Worm (Caenorhabditis elegans): ENCODE results near the gene F38A1.8.

F38A1.8 gene

DNA sequence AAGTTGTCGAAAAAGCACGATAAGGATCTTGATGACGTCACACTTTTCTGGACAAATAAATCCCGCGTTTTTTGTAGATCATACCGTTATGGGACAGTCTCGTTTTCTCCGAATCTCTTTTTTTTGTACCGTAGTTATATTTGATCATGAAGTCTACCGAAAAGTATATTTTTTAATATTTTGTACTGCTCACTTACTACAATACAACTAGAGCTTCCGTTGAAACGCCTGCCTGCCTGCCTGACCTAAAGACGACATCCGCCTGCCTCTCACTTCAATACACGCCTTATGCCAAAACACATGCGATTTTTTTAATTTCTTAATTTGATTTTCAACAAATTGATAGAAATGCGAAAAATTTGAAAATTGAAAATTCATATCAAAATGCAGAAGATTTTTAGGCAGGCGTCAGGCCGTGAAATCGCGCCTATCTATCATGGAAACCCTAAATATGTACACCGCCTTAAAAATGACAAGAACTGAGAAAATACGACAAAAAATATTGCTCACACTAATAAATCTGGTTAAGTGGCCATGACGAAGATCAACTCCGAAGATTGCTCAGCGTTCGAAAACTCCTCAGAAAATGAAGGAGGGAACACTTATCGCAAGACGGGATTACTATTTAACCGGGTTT is 13.9 kb downstream of the F38A1.8 start, which contains the start of gene W09G12.8:
TSS of gene W09G12.8 (plus strand) at position 587 of the 637 bp plus-strand sequence.
- TF ChIP-seq zip-8 (tag; optimal IDR thresholded peaks at IDR 0.05) = peak; percentile 0
- no peak for TF ChIP-seq mep-1 (tag; optimal IDR thresholded peaks at IDR 0.05)

- no peak for TF ChIP-seq ceh-83 (GFP tag; optimal IDR thresholded peaks at IDR 0.05)
- no peak for TF ChIP-seq lin-32 (GFP tag; optimal IDR thresholded peaks at IDR 0.05)
- TF ChIP-seq sem-2 (GFP tag; optimal IDR thresholded peaks at IDR 0.05) = no peak
- TF ChIP-seq flh-1 (GFP tag; optimal IDR thresholded peaks at IDR 0.05) = no peak
- TF ChIP-seq elt-1 (tag; optimal IDR thresholded peaks at IDR 0.05; ENCODE audit: borderline replicate concordance, insufficient read depth) = no peak
- no peak for TF ChIP-seq unc-62 (GFP tag; optimal IDR thresholded peaks at IDR 0.05)
- no peak for TF ChIP-seq hlh-1 (tag; optimal IDR thresholded peaks at IDR 0.05)
- TF ChIP-seq mab-5 (tag; optimal IDR thresholded peaks at IDR 0.05) = no peak
Observed at ce11 chrIV:1224781-1225180, 14.9 kb downstream of the F38A1.8 start.

DNA sequence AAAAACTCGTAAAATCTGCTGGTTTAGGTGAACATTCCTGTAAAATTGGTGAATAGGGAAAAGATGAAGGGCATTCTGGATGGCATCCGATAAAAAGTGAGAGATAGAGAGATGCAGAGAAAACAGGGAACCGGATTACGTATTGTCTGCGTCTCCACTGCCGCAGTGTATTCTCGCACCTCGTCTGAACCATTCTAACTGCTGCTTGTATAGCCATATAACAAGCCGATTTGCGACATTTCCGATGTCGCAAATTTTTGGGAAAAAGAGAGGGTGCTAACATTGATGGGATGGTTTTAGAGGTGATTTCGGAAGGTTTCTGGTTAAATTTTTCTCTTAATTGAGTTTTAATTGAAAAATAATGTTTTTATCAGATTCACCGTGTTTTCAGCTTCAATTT is 18.5 kb downstream of the F38A1.8 start, which contains the start of gene W09G12.10:
TSS of gene W09G12.10 (minus strand) at position 121 of the 400 bp plus-strand sequence.
- TF ChIP-seq lin-32 (GFP tag; optimal IDR thresholded peaks at IDR 0.05) = no peak
- no peak for TF ChIP-seq flh-1 (GFP tag; optimal IDR thresholded peaks at IDR 0.05)
- TF ChIP-seq lsy-2 (tag; optimal IDR thresholded peaks at IDR 0.05) = no peak
- TF ChIP-seq sem-2 (GFP tag; optimal IDR thresholded peaks at IDR 0.05) = no peak
- TF ChIP-seq ces-1 (GFP tag; optimal IDR thresholded peaks at IDR 0.05) = peak; percentile 19
- TF ChIP-seq elt-1 (tag; optimal IDR thresholded peaks at IDR 0.05; ENCODE audit: borderline replicate concordance, insufficient read depth) = no peak
- TF ChIP-seq sptf-1 (tag; optimal IDR thresholded peaks at IDR 0.05) = no peak
- TF ChIP-seq hlh-1 (tag; optimal IDR thresholded peaks at IDR 0.05) = no peak
- TF ChIP-seq elt-3 (tag; optimal IDR thresholded peaks at IDR 0.05) = no peak
- no peak for TF ChIP-seq nhr-28 (tag; optimal IDR thresholded peaks at IDR 0.05)
- TF ChIP-seq tbx-8 (GFP tag; optimal IDR thresholded peaks at IDR 0.05) = no peak
- peak; percentile 73 for TF ChIP-seq ham-2 (GFP tag; optimal IDR thresholded peaks at IDR 0.05)

- no peak for TF ChIP-seq pha-4 (tag; optimal IDR thresholded peaks at IDR 0.05)
- TF ChIP-seq nhr-237 (tag; optimal IDR thresholded peaks at IDR 0.05) = no peak
- TF ChIP-seq nhr-12 (tag; optimal IDR thresholded peaks at IDR 0.05) = no peak
- no peak for TF ChIP-seq ham-2 (GFP tag; optimal IDR thresholded peaks at IDR 0.05)
- no peak for TF ChIP-seq bed-3 (GFP tag; optimal IDR thresholded peaks at IDR 0.05)
- TF ChIP-seq lin-13 (tag; optimal IDR thresholded peaks at IDR 0.05) = no peak
- no peak for TF ChIP-seq sem-2 (GFP tag; optimal IDR thresholded peaks at IDR 0.05)
- no peak for TF ChIP-seq tbx-8 (GFP tag; optimal IDR thresholded peaks at IDR 0.05)
- TF ChIP-seq lin-32 (GFP tag; optimal IDR thresholded peaks at IDR 0.05) = no peak
- TF ChIP-seq unc-120 (tag; optimal IDR thresholded peaks at IDR 0.05; ENCODE audit: poor library complexity, severe bottlenecking) = no peak
- no peak for TF ChIP-seq elt-1 (tag; optimal IDR thresholded peaks at IDR 0.05; ENCODE audit: borderline replicate concordance, insufficient read depth)
- no peak for TF ChIP-seq unc-39 (tag; optimal IDR thresholded peaks at IDR 0.05)
- TF ChIP-seq mls-2 (tag; optimal IDR thresholded peaks at IDR 0.05) = no peak
- TF ChIP-seq ces-1 (GFP tag; optimal IDR thresholded peaks at IDR 0.05) = no peak
- TF ChIP-seq drap-1 (GFP tag; optimal IDR thresholded peaks at IDR 0.05) = no peak
- no peak for TF ChIP-seq zip-8 (tag; optimal IDR thresholded peaks at IDR 0.05)
- TF ChIP-seq blmp-1 (tag; optimal IDR thresholded peaks at IDR 0.05) = no peak
- TF ChIP-seq flh-1 (GFP tag; optimal IDR thresholded peaks at IDR 0.05) = no peak
Observed at ce11 chrIV:1216290-1216689, 23.4 kb downstream of the F38A1.8 start, which contains the start of gene W09G12.9. TSS of gene W09G12.9 (plus strand) at chrIV:1216590.

ce11 chrIV:1215536-1215935 is 24.1 kb downstream of the F38A1.8 start:
- TF ChIP-seq ham-2 (GFP tag; optimal IDR thresholded peaks at IDR 0.05) (no peak), drap-1 (GFP tag; optimal IDR thresholded peaks at IDR 0.05) (no peak), nhr-28 (tag; optimal IDR thresholded peaks at IDR 0.05) (no peak), ceh-83 (GFP tag; optimal IDR thresholded peaks at IDR 0.05) (no peak)

ce11 chrIV:1213192-1213591 is 26.5 kb downstream of the F38A1.8 start:
- TF ChIP-seq ces-1 (GFP tag; optimal IDR thresholded peaks at IDR 0.05) (peak; percentile 65), lsy-2 (tag; optimal IDR thresholded peaks at IDR 0.05) (no peak)

All from whole organism, mixed stage, embryonic.